Fruit fly (Drosophila melanogaster): ENCODE data around the gene Obp19b.
A peak's percentile ranks its signal among the peaks of the same experiment; 100 is the strongest.

Gene Obp19b

DNA sequence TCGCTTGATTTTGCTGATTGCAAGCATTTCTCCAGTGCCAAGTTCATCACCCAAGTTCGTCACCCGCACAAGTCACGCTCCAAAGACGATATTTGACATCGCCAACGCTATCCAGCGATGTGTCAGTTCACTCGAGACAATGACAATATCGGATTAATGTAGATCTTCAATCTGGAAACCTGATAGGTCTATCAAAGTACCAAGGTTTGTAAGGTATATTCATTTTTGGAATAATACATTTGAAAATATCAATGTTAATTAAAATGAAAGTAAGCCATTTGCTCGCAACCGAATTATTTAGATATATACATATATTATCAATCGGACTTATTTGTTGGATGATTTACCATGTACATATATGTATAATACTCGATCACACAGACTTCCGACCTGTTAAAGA, 2.3 kb downstream of the Obp19b start, which contains the start of gene Obp19c:
Gene Obp19c, minus strand, starts transcription at position 101 of the 400 bp plus-strand sequence.
- TF ChIP-seq vri (GFP tag; optimal IDR thresholded peaks at IDR 0.05) (no peak), CG3919 (GFP tag; optimal IDR thresholded peaks at IDR 0.05) (no peak), CG11762 (GFP tag; optimal IDR thresholded peaks at IDR 0.05; ENCODE audit: insufficient read depth) (no peak), Ets21C (GFP tag; optimal IDR thresholded peaks at IDR 0.05) (no peak), Sox102F (GFP tag; optimal IDR thresholded peaks at IDR 0.05) (no peak), esn (GFP tag; optimal IDR thresholded peaks at IDR 0.05) (no peak), CG8632 (GFP tag; optimal IDR thresholded peaks at IDR 0.05) (no peak), Gug (GFP tag; IDR thresholded peaks at IDR 0.05) (no peak)

DNA sequence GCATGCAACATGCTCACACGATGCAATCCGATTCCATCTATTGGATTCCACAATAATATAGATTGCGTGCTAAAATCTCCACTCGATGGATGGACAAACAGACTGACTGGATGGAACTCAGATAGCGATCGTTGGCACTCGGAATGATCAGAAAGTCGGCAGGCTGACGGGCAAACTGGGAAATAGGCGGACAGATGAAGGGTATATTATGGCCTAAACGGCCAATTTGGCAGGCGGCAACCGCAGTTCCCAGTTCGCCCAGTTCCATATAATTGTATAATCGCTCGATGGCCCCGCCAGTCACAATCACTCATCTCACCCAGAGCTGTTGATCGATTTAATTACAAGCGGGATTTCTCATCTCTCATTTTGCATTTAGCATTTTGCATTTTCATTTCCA, 2.8 kb downstream of the Obp19b start, which contains the start of gene Obp19d:
Gene Obp19d, plus strand, starts transcription at position 301 of the 400 bp plus-strand sequence.
- no peak for TF ChIP-seq Ets21C (GFP tag; optimal IDR thresholded peaks at IDR 0.05)
- no peak for TF ChIP-seq Gug (GFP tag; IDR thresholded peaks at IDR 0.05)
- TF ChIP-seq CG6163 (GFP tag; IDR thresholded peaks at IDR 0.05): no peak
- no peak for TF ChIP-seq pdm3 (GFP tag; optimal IDR thresholded peaks at IDR 0.05)
- no peak for TF ChIP-seq CG7368 (GFP tag; optimal IDR thresholded peaks at IDR 0.05)
- TF ChIP-seq CG1621 (tag; optimal IDR thresholded peaks at IDR 0.05): no peak
- no peak for TF ChIP-seq Lpt (GFP tag; optimal IDR thresholded peaks at IDR 0.05)
- no peak for TF ChIP-seq vri (GFP tag; optimal IDR thresholded peaks at IDR 0.05)
- no peak for TF ChIP-seq salr (GFP tag; optimal IDR thresholded peaks at IDR 0.05)
- no peak for TF ChIP-seq Hr4 (GFP tag; optimal IDR thresholded peaks at IDR 0.05)
- TF ChIP-seq fkh (GFP tag; optimal IDR thresholded peaks at IDR 0.05): no peak
- TF ChIP-seq CG32006 (GFP tag; optimal IDR thresholded peaks at IDR 0.05): no peak
- no peak for TF ChIP-seq CG10669 (GFP tag; optimal IDR thresholded peaks at IDR 0.05)
- no peak for TF ChIP-seq CG9139 (GFP tag; optimal IDR thresholded peaks at IDR 0.05)
- TF ChIP-seq CG8119 (GFP tag; IDR thresholded peaks at IDR 0.05): no peak
- no peak for TF ChIP-seq spab (GFP tag; optimal IDR thresholded peaks at IDR 0.05)
- no peak for TF ChIP-seq Eip93F (GFP tag; optimal IDR thresholded peaks at IDR 0.05)
- no peak for TF ChIP-seq Sox15 (GFP tag; optimal IDR thresholded peaks at IDR 0.05)
- TF ChIP-seq Eip78C (GFP tag): no peak
- no peak for TF ChIP-seq CG31627 (GFP tag; optimal IDR thresholded peaks at IDR 0.05)

DNA sequence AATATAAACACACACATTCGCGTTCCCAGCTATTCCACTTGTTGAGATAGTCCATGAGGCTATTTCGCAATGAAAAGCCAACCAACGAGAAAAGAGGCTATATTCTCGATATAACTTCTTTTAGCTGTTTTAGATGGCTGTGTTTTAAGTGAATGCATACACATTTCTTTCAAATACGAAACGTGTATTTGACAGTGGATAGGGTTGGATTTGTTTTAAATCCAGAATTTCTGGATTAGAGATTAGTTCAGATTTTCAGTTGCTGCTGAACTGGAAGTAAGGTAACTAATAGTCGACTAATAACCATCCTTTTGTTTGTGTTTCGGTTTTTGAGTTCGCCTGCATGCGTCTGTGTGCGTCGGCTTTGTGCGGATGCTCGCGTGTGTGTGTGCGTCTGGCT, 6.6 kb downstream of the Obp19b start:
- 0 out of 2 replicates have a peak, but pooled peaks have one; percentile 8 for TF ChIP-seq CG15336 (GFP tag; IDR thresholded peaks at IDR 0.05)
- peak; percentile 69 for TF ChIP-seq Eip78C (GFP tag)
- TF ChIP-seq CG10631 (GFP tag; optimal IDR thresholded peaks at IDR 0.05): no peak

DNA sequence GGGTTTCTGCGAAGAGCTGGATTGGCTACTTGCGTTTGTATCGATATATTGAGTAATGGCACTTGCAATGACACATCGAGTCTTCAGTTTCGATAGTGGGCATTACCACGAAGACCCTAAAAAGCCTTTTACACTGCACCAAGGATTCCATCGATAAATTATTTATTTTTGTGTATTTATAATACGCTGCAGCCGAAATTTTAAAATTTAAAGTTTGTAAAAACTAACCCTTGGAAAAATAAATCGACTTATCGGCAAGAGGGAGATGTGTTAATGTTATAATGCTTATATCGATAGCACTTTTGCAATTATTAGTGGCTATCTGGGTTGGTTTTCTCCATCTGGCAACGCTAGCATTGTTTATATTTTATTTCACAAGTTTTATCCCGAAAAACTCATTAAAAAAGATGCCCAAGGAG, 7.2 kb downstream of the Obp19b start, which contains the start of the genes Pp4-19C and cactin:
Gene Pp4-19C, minus strand, starts transcription at position 256 of the 419 bp plus-strand sequence.
Gene cactin, plus strand, starts transcription at position 323 of the 419 bp plus-strand sequence.
- peak; percentile 33 for TF ChIP-seq esn (GFP tag; optimal IDR thresholded peaks at IDR 0.05)
- peak; percentile 62 for TF ChIP-seq Eip78C (GFP tag)
- TF ChIP-seq CG3032 (tag; optimal IDR thresholded peaks at IDR 0.05): peak; percentile 19
- no peak for TF ChIP-seq CG6808 (GFP tag; optimal IDR thresholded peaks at IDR 0.05)
- TF ChIP-seq Ets96B (tag; optimal IDR thresholded peaks at IDR 0.05): no peak
- no peak for TF ChIP-seq CG9139 (GFP tag; optimal IDR thresholded peaks at IDR 0.05)
- no peak for TF ChIP-seq Met (GFP tag; optimal IDR thresholded peaks at IDR 0.05)
- TF ChIP-seq salr (GFP tag; optimal IDR thresholded peaks at IDR 0.05): no peak
- TF ChIP-seq Eip75B (GFP tag; optimal IDR thresholded peaks at IDR 0.05): no peak
- TF ChIP-seq Sox15 (GFP tag; optimal IDR thresholded peaks at IDR 0.05): no peak
- TF ChIP-seq CG4318 (GFP tag; optimal IDR thresholded peaks at IDR 0.05): no peak
- peak; percentile 43 for TF ChIP-seq Hr39 (GFP tag; optimal IDR thresholded peaks at IDR 0.05)
- no peak for TF ChIP-seq CG6792 (GFP tag; optimal IDR thresholded peaks at IDR 0.05)
- peak; percentile 45 for TF ChIP-seq CG31627 (GFP tag; optimal IDR thresholded peaks at IDR 0.05)
- TF ChIP-seq fkh (GFP tag; optimal IDR thresholded peaks at IDR 0.05): no peak
- no peak for TF ChIP-seq CG8119 (GFP tag; IDR thresholded peaks at IDR 0.05)
- TF ChIP-seq Sox14 (GFP tag; optimal IDR thresholded peaks at IDR 0.05): peak; percentile 53
- TF ChIP-seq ss (GFP tag; optimal IDR thresholded peaks at IDR 0.05): no peak
- TF ChIP-seq CG34406 (GFP tag; optimal IDR thresholded peaks at IDR 0.05): no peak
- no peak for TF ChIP-seq Smox (GFP tag; optimal IDR thresholded peaks at IDR 0.05)
- no peak for TF ChIP-seq CG11762 (GFP tag; optimal IDR thresholded peaks at IDR 0.05; ENCODE audit: insufficient read depth)
- no peak for TF ChIP-seq dac (GFP tag; optimal IDR thresholded peaks at IDR 0.05)
- no peak for TF ChIP-seq CG6854 (GFP tag; optimal IDR thresholded peaks at IDR 0.05)
- TF ChIP-seq acj6 (GFP tag; optimal IDR thresholded peaks at IDR 0.05): peak; percentile 19
- TF ChIP-seq Sox102F (GFP tag; optimal IDR thresholded peaks at IDR 0.05): no peak
- no peak for TF ChIP-seq OdsH (GFP tag; optimal IDR thresholded peaks at IDR 0.05)
- no peak for TF ChIP-seq CG6163 (GFP tag; IDR thresholded peaks at IDR 0.05)
- peak; percentile 25 for TF ChIP-seq cyc (GFP tag; optimal IDR thresholded peaks at IDR 0.05)
- no peak for TF ChIP-seq Gug (GFP tag; IDR thresholded peaks at IDR 0.05)
- no peak for TF ChIP-seq CG11294 (GFP tag; IDR thresholded peaks at IDR 0.05)
